Worm (Caenorhabditis elegans) whole organism, young adult: ENCODE measurements around the gene math-33.

ENCODE experiments used
- B0261.1 ChIP-seq: sonication (generic microtip); optimal IDR thresholded peaks from 2 replicates; lab custom pipeline; 2016; ENCODE audit warnings: mild to moderate bottlenecking, missing genetic modification characterization, moderate library complexity, missing compliant biosample characterization
- F10E7.11 ChIP-seq: sonication (generic microtip); optimal IDR thresholded peaks from 2 replicates; lab custom pipeline; 2017; ENCODE audit warnings: mild to moderate bottlenecking, missing genetic modification characterization, moderate library complexity, missing compliant biosample characterization
- F33H1.4 ChIP-seq: fragments of 200-800 bp; sonication (Bioruptor generic); IDR thresholded peaks from 2 replicates; pipeline ENCODE4 v1.3.6; 2022; ENCODE audit warnings: missing genetic modification reagents, missing genetic modification characterization, missing compliant biosample characterization
- F49E8.2 ChIP-seq: sonication (generic microtip); optimal IDR thresholded peaks from 3 replicates; lab custom pipeline; 2017; ENCODE audit warnings: missing genetic modification characterization, mild to moderate bottlenecking, missing compliant biosample characterization, antibody characterized with exemption, moderate library complexity; ENCODE audit not compliant: insufficient read depth
- F52B5.7 ChIP-seq: sonication (generic microtip); optimal IDR thresholded peaks from 2 replicates; lab custom pipeline; 2016; ENCODE audit warnings: mild to moderate bottlenecking, missing genetic modification characterization, missing compliant biosample characterization
- F55B11.4 ChIP-seq: sonication (generic microtip); optimal IDR thresholded peaks from 2 replicates; lab custom pipeline; 2016; ENCODE audit warnings: missing compliant biosample characterization, missing genetic modification characterization, borderline replicate concordance; ENCODE audit not compliant: insufficient read depth
- K11D2.4 ChIP-seq: fragments of 200-800 bp; sonication (Bioruptor generic); IDR thresholded peaks from 2 replicates; pipeline ENCODE4 v1.3.6; 2022; ENCODE audit warnings: missing genetic modification reagents, missing genetic modification characterization, missing compliant biosample characterization
- K12H6.12 ChIP-seq: fragments of 200-800 bp; sonication (Bioruptor generic); optimal IDR thresholded peaks from 2 replicates; lab custom pipeline; 2018; ENCODE audit warnings: mild to moderate bottlenecking, missing genetic modification characterization, missing compliant biosample characterization
- Y53F4B.3 ChIP-seq: fragments of 200-800 bp; sonication (Bioruptor generic); IDR thresholded peaks from 2 replicates; pipeline ENCODE4 v1.3.6; 2022; ENCODE audit warnings: missing genetic modification reagents, missing genetic modification characterization, missing compliant biosample characterization
- Y53G8AR.9 ChIP-seq: fragments of 200-800 bp; sonication (Bioruptor generic); conservative IDR thresholded peaks from 2 replicates; pipeline ENCODE4 v1.3.6; 2022; ENCODE audit warnings: missing genetic modification reagents, missing genetic modification characterization, missing compliant biosample characterization
- Y79H2A.3 ChIP-seq: fragments of 200-800 bp; sonication (Bioruptor generic); conservative IDR thresholded peaks from 2 replicates; pipeline ENCODE4 v1.3.6; 2022; ENCODE audit warnings: missing genetic modification reagents, missing genetic modification characterization, missing compliant biosample characterization
- Y95B8A.8 ChIP-seq: fragments of 200-800 bp; sonication (Bioruptor generic); IDR thresholded peaks from 2 replicates; pipeline ENCODE4 v1.3.6; 2022; ENCODE audit warnings: missing genetic modification reagents, missing genetic modification characterization, missing compliant biosample characterization
- akir-1 ChIP-seq: fragments of 200-800 bp; sonication (Bioruptor generic); optimal IDR thresholded peaks from 2 replicates; lab custom pipeline; 2018; ENCODE audit warnings: mild to moderate bottlenecking, missing genetic modification characterization, moderate library complexity, missing compliant biosample characterization
- aptf-2 ChIP-seq: fragments of 200-800 bp; sonication (Bioruptor generic); conservative IDR thresholded peaks from 2 replicates; pipeline ENCODE4 v1.3.6; 2022; ENCODE audit warnings: missing genetic modification reagents, missing genetic modification characterization, missing compliant biosample characterization
- attf-3 ChIP-seq: fragments of 200-800 bp; sonication (Bioruptor generic); conservative IDR thresholded peaks from 2 replicates; pipeline ENCODE4 v1.3.6; 2022; ENCODE audit warnings: missing genetic modification reagents, missing genetic modification characterization, missing compliant biosample characterization
- ceh-27 ChIP-seq: fragments of 200-800 bp; sonication (Bioruptor generic); optimal IDR thresholded peaks from 2 replicates; lab custom pipeline; 2018; ENCODE audit warnings: mild to moderate bottlenecking, missing genetic modification characterization, moderate library complexity, missing compliant biosample characterization
- ceh-40 ChIP-seq: fragments of 200-800 bp; sonication (Bioruptor generic); IDR thresholded peaks from 2 replicates; pipeline ENCODE4 v1.3.6; 2022; ENCODE audit warnings: missing genetic modification characterization, missing compliant biosample characterization
- ceh-79 ChIP-seq: sonication (generic microtip); optimal IDR thresholded peaks from 2 replicates; lab custom pipeline; 2017; ENCODE audit warnings: mild to moderate bottlenecking, missing genetic modification characterization, missing compliant biosample characterization
- dox-1 ChIP-seq: fragments of 200-800 bp; sonication (Bioruptor generic); IDR thresholded peaks from 2 replicates; pipeline ENCODE4 v1.3.6; 2022; ENCODE audit warnings: missing genetic modification reagents, missing genetic modification characterization, missing compliant biosample characterization
- efl-1 ChIP-seq: fragments of 150-350 bp; optimal IDR thresholded peaks from 2 replicates; lab custom pipeline; 2014; ENCODE audit warnings: missing biosample characterization, missing genetic modification reagents, missing genetic modification characterization
- egrh-3 ChIP-seq: fragments of 200-800 bp; sonication (Bioruptor generic); IDR thresholded peaks from 2 replicates; pipeline ENCODE4 v1.3.6; 2022; ENCODE audit warnings: missing genetic modification reagents, missing genetic modification characterization, missing compliant biosample characterization
- hlh-12 ChIP-seq: sonication (generic microtip); optimal IDR thresholded peaks from 2 replicates; lab custom pipeline; 2016; ENCODE audit warnings: missing genetic modification characterization, missing compliant biosample characterization
- hlh-26 ChIP-seq: fragments of 200-800 bp; sonication (Bioruptor generic); conservative IDR thresholded peaks from 2 replicates; pipeline ENCODE4 v1.3.6; 2022; ENCODE audit warnings: missing genetic modification reagents, missing genetic modification characterization, missing compliant biosample characterization
- hmg-1.2 ChIP-seq: fragments of 200-800 bp; sonication (Bioruptor generic); IDR thresholded peaks from 2 replicates; pipeline ENCODE4 v1.3.6; 2022; ENCODE audit warnings: missing genetic modification reagents, missing genetic modification characterization, missing compliant biosample characterization
- hrde-1 ChIP-seq: sonication (generic microtip); optimal IDR thresholded peaks from 2 replicates; lab custom pipeline; 2016; ENCODE audit warnings: missing genetic modification characterization, mild to moderate bottlenecking, missing compliant biosample characterization, moderate library complexity, missing genotype, missing genetic modification reagents, borderline replicate concordance
- hsf-1 ChIP-seq: fragments of 200-800 bp; sonication (Bioruptor generic); IDR thresholded peaks from 2 replicates; pipeline ENCODE4 v1.3.6; 2022; ENCODE audit warnings: missing genetic modification reagents, missing genetic modification characterization, missing compliant biosample characterization
- let-607 ChIP-seq, 2 experiments: fragments of 200-800 bp in 1 of 2; sonication (Bioruptor generic) in 1 of 2; sonication (generic microtip) in 1 of 2; optimal IDR thresholded peaks; 2 replicates each; lab custom pipeline; 2016 to 2018; ENCODE audit warnings: mild to moderate bottlenecking in 2 of 2, missing compliant biosample characterization in 2 of 2, missing genetic modification characterization in 2 of 2, moderate library complexity in 2 of 2, missing genotype in 1 of 2
- lin-35 ChIP-seq, 3 experiments: fragments of 150-350 bp in 2 of 3; sonication (generic microtip) in 1 of 3; optimal IDR thresholded peaks; 2 replicates each; lab custom pipeline; 2014 to 2018; ENCODE audit warnings: missing biosample characterization in 3 of 3, missing genetic modification characterization in 3 of 3, missing genetic modification reagents in 3 of 3
- lin-54 ChIP-seq: fragments of 200-800 bp; sonication (Bioruptor generic); optimal IDR thresholded peaks from 2 replicates; lab custom pipeline; 2018; ENCODE audit warnings: mild to moderate bottlenecking, missing genetic modification characterization, missing compliant biosample characterization
- madf-3 ChIP-seq: fragments of 200-800 bp; sonication (Bioruptor generic); IDR thresholded peaks from 2 replicates; pipeline ENCODE4 v1.3.6; 2022; ENCODE audit warnings: missing genetic modification reagents, missing genetic modification characterization, missing compliant biosample characterization
- madf-6 ChIP-seq: fragments of 200-800 bp; sonication (Bioruptor generic); IDR thresholded peaks from 2 replicates; pipeline ENCODE4 v1.3.6; 2022; ENCODE audit warnings: missing genetic modification reagents, missing genetic modification characterization, missing compliant biosample characterization
- madf-8 ChIP-seq: fragments of 200-800 bp; sonication (Bioruptor generic); conservative IDR thresholded peaks from 2 replicates; pipeline ENCODE4 v1.3.6; 2022; ENCODE audit warnings: missing genetic modification reagents, missing genetic modification characterization, missing compliant biosample characterization
- mel-28 ChIP-seq: sonication (generic microtip); optimal IDR thresholded peaks from 2 replicates; lab custom pipeline; 2016; ENCODE audit warnings: borderline replicate concordance, mild to moderate bottlenecking, missing genetic modification characterization, missing compliant biosample characterization
- mes-4 ChIP-seq: sonication (generic microtip); optimal IDR thresholded peaks from 2 replicates; lab custom pipeline; 2016; ENCODE audit warnings: missing genotype, missing genetic modification characterization, missing compliant biosample characterization
- nfya-2 ChIP-seq: fragments of 200-800 bp; sonication (Bioruptor generic); IDR thresholded peaks from 2 replicates; pipeline ENCODE4 v1.3.6; 2022; ENCODE audit warnings: missing genetic modification reagents, missing genetic modification characterization, missing compliant biosample characterization
- nfyb-1 ChIP-seq: fragments of 200-800 bp; sonication (Bioruptor generic); IDR thresholded peaks from 2 replicates; pipeline ENCODE4 v1.3.6; 2022; ENCODE audit warnings: missing genetic modification reagents, missing genetic modification characterization, missing compliant biosample characterization
- nhr-27 ChIP-seq: fragments of 200-800 bp; sonication (Bioruptor generic); optimal IDR thresholded peaks from 2 replicates; lab custom pipeline; 2018; ENCODE audit warnings: mild to moderate bottlenecking, missing genetic modification characterization, moderate library complexity, missing compliant biosample characterization
- pbrm-1 ChIP-seq: fragments of 200-800 bp; sonication (Bioruptor generic); IDR thresholded peaks from 2 replicates; pipeline ENCODE4 v1.3.6; 2022; ENCODE audit warnings: missing genetic modification reagents, missing genetic modification characterization, missing compliant biosample characterization
- rcor-1 ChIP-seq: fragments of 200-800 bp; sonication (Bioruptor generic); IDR thresholded peaks from 2 replicates; pipeline ENCODE4 v1.3.6; 2022; ENCODE audit warnings: missing genetic modification reagents, missing genetic modification characterization, missing compliant biosample characterization
- snpc-3.4 ChIP-seq: sonication (generic microtip); optimal IDR thresholded peaks from 2 replicates; lab custom pipeline; 2017; ENCODE audit warnings: missing genetic modification characterization, mild to moderate bottlenecking, missing compliant biosample characterization, antibody characterized with exemption, moderate library complexity, missing genotype, missing genetic modification reagents
- tbx-9 ChIP-seq: sonication (generic microtip); optimal IDR thresholded peaks from 2 replicates; lab custom pipeline; 2016; ENCODE audit warnings: borderline replicate concordance, missing genetic modification characterization, inconsistent platforms, missing compliant biosample characterization
- zfh-2 ChIP-seq: fragments of 200-800 bp; sonication (Bioruptor generic); conservative IDR thresholded peaks from 2 replicates; pipeline ENCODE4 v1.3.6; 2022; ENCODE audit warnings: missing genetic modification reagents, missing genetic modification characterization, missing compliant biosample characterization
- ztf-22 ChIP-seq: fragments of 200-800 bp; sonication (Bioruptor generic); optimal IDR thresholded peaks from 2 replicates; lab custom pipeline; 2018; ENCODE audit warnings: mild to moderate bottlenecking, missing genetic modification characterization, moderate library complexity, missing compliant biosample characterization
- ztf-28 ChIP-seq: fragments of 200-800 bp; sonication (Bioruptor generic); IDR thresholded peaks from 2 replicates; pipeline ENCODE4 v1.3.6; 2022; ENCODE audit warnings: missing genetic modification reagents, missing genetic modification characterization, missing compliant biosample characterization
- ztf-6 ChIP-seq: fragments of 200-800 bp; sonication (Bioruptor generic); IDR thresholded peaks from 2 replicates; pipeline ENCODE4 v1.3.6; 2022; ENCODE audit warnings: missing genetic modification reagents, missing genetic modification characterization, missing compliant biosample characterization

math-33 gene

ce11 chrV:11109647-11110046 is 4.1 kb upstream of the math-33 start, which contains the start of gene Y42A5A.5:
Y42A5A.5 (minus strand) TSS chrV:11109747.
- peak; percentile 36 for TF ChIP-seq madf-6 (GFP tag; lab: Robert Waterston, UW)
- 0 out of 2 replicates have a peak, but pooled peaks have one; percentile 52 for TF ChIP-seq madf-3 (GFP tag; lab: Robert Waterston, UW)

- TF ChIP-seq ceh-40 (GFP tag; lab: Robert Waterston, UW) (no peak), F52B5.7 (no peak), efl-1 (GFP tag; lab: Kevin White, UChicago) (peak; percentile 41), egrh-3 (GFP tag; lab: Robert Waterston, UW) (no peak), hmg-1.2 (GFP tag; lab: Robert Waterston, UW) (peak; percentile 43; the same call in 1 of the 2 replicates), ceh-27 (GFP tag; lab: Kevin White, UChicago) (no peak), F10E7.11 (tag; lab: Kevin White, UChicago) (no peak), akir-1 (no peak), mes-4 (no peak), zfh-2 (GFP tag; lab: Robert Waterston, UW) (no peak), hlh-26 (GFP tag; lab: Robert Waterston, UW) (no peak), hrde-1 (tag; lab: Kevin White, UChicago) (no peak), hsf-1 (no peak), lin-54 (GFP tag; lab: Kevin White, UChicago) (peak; percentile 58), aptf-2 (GFP tag; lab: Robert Waterston, UW) (no peak), K11D2.4 (GFP tag; lab: Robert Waterston, UW) (0 out of 2 replicates have a peak, but pooled peaks have one; percentile 41), B0261.1 (tag; lab: Kevin White, UChicago) (no peak), Y53F4B.3 (GFP tag; lab: Robert Waterston, UW) (no peak), let-607 (tag; optimal IDR thresholded peaks at IDR 0.05; lab: Kevin White, UChicago) (peak in 1 of 2 experiments; percentile 2), pbrm-1 (GFP tag; lab: Robert Waterston, UW) (no peak), K12H6.12 (tag; lab: Kevin White, UChicago) (no peak), Y79H2A.3 (GFP tag; lab: Robert Waterston, UW) (0 out of 2 replicates have a peak, but pooled peaks have one; percentile 25), hlh-12 (no peak), Y95B8A.8 (GFP tag; lab: Robert Waterston, UW) (no peak), F49E8.2 (tag; lab: Kevin White, UChicago) (peak; percentile 39), dox-1 (GFP tag; lab: Robert Waterston, UW) (peak; percentile 58), ztf-22 (GFP tag; lab: Kevin White, UChicago) (no peak), ceh-79 (no peak), madf-8 (no peak), lin-35 (GFP tag; optimal IDR thresholded peaks at IDR 0.05; lab: Kevin White, UChicago) (peak in 1 of 3 experiments; percentile 69), attf-3 (GFP tag; lab: Robert Waterston, UW) (no peak), F55B11.4 (no peak), ztf-28 (GFP tag; lab: Robert Waterston, UW) (no peak), Y53G8AR.9 (GFP tag; lab: Robert Waterston, UW) (0 out of 2 replicates have a peak, but pooled peaks have one; percentile 27), ztf-6 (GFP tag; lab: Robert Waterston, UW) (no peak), F33H1.4 (GFP tag; lab: Robert Waterston, UW) (no peak), madf-6 (GFP tag; lab: Robert Waterston, UW) (peak; percentile 76), nfyb-1 (GFP tag; lab: Robert Waterston, UW) (no peak), tbx-9 (no peak), nfya-2 (GFP tag; lab: Robert Waterston, UW) (no peak), nhr-27 (no peak), snpc-3.4 (peak; percentile 85), rcor-1 (peak; percentile 74), madf-3 (GFP tag; lab: Robert Waterston, UW) (no peak), mel-28 (tag; lab: Kevin White, UChicago) (no peak)
Observed at ce11 chrV:11113041-11113574, 599 bp upstream of the math-33 start, which contains the start of gene erfa-3. erfa-3 (minus strand) TSS chrV:11113091.
